Worm (Caenorhabditis elegans): ENCODE measurements around the gene pept-1.

pept-1 gene

ce11 chrX:6507734-6508133 lies 51.1 kb downstream of the pept-1 start:
- no peak for TF ChIP-seq lin-40 (tag; optimal IDR thresholded peaks at IDR 0.05)
- TF ChIP-seq tbp1 (GFP tag; optimal IDR thresholded peaks at IDR 0.05) = no peak
- no peak for TF ChIP-seq zim-3 (tag; optimal IDR thresholded peaks at IDR 0.05)
- no peak for TF ChIP-seq cebp-1 (GFP tag; IDR thresholded peaks at IDR 0.05)
- TF ChIP-seq cebp-1 (tag; optimal IDR thresholded peaks at IDR 0.05) = no peak
- no peak for TF ChIP-seq nhr-179 (tag; optimal IDR thresholded peaks at IDR 0.05)
- TF ChIP-seq attf-5 (GFP tag; optimal IDR thresholded peaks at IDR 0.05) = no peak
- TF ChIP-seq ceh-40 (GFP tag; IDR thresholded peaks at IDR 0.05) = no peak
- TF ChIP-seq egrh-3 (GFP tag; IDR thresholded peaks at IDR 0.05) = no peak
- TF ChIP-seq ztf-18 (tag; optimal IDR thresholded peaks at IDR 0.05) = no peak
- no peak for TF ChIP-seq sea-2 (GFP tag; IDR thresholded peaks at IDR 0.05)
- no peak for TF ChIP-seq somi-1 (GFP tag; optimal IDR thresholded peaks at IDR 0.05)
- no peak for TF ChIP-seq mes-4 (tag; optimal IDR thresholded peaks at IDR 0.05)
- TF ChIP-seq F49E8.2 (tag; optimal IDR thresholded peaks at IDR 0.05; ENCODE audit: insufficient read depth) = no peak
- TF ChIP-seq madf-6 (GFP tag; IDR thresholded peaks at IDR 0.05) = no peak

ce11 chrX:6509813-6510212 lies 53.1 kb downstream of the pept-1 start:
- no peak for TF ChIP-seq cebp-1 (GFP tag; IDR thresholded peaks at IDR 0.05)
- peak; percentile 14 for TF ChIP-seq cebp-1 (tag; optimal IDR thresholded peaks at IDR 0.05)
- no peak for TF ChIP-seq chd-7 (tag; optimal IDR thresholded peaks at IDR 0.05)
- no peak for TF ChIP-seq aptf-2 (GFP tag; conservative IDR thresholded peaks at IDR 0.05)

ce11 chrX:6510627-6511026 lies 54.0 kb downstream of the pept-1 start, which contains the start of gene ttr-36:
ttr-36 (plus strand) TSS chrX:6510927.
- TF ChIP-seq nhr-80 (tag; optimal IDR thresholded peaks at IDR 0.05) (peak; percentile 30), F57A8.1 (GFP tag; optimal IDR thresholded peaks at IDR 0.05) (no peak)

Measured in whole organism, young adult.